Fruit fly (Drosophila melanogaster): ENCODE data around the gene CG32263.
A peak's percentile ranks its signal among the peaks of the same experiment; 100 is the strongest.

The CG32263 gene

dm6 chr3L:3760395-3760997 is 50.4 kb downstream of the CG32263 start (continued):
- peak in 1 of 2 experiments; percentile 63 for TF ChIP-seq Hr51 (GFP tag; optimal IDR thresholded peaks at IDR 0.05)
- peak; percentile 25; the same call in 1 of the 4 replicates for TF ChIP-seq Gug (GFP tag; IDR thresholded peaks at IDR 0.05)
- TF ChIP-seq CG4707 (GFP tag; optimal IDR thresholded peaks at IDR 0.05): no peak
- TF ChIP-seq CG10321 (GFP tag; IDR thresholded peaks at IDR 0.05): no peak
- TF ChIP-seq CG3847 (GFP tag; IDR thresholded peaks at IDR 0.05): 0 out of 2 replicates have a peak, but pooled peaks have one; percentile 16
- no peak for TF ChIP-seq Hr3 (GFP tag; optimal IDR thresholded peaks at IDR 0.05)
- no peak for TF ChIP-seq CG10565 (GFP tag; optimal IDR thresholded peaks at IDR 0.05)
- no peak for TF ChIP-seq CG11696 (GFP tag; IDR thresholded peaks at IDR 0.05)
- TF ChIP-seq grn (GFP tag; optimal IDR thresholded peaks at IDR 0.05): no peak
- TF ChIP-seq aop (GFP tag; IDR thresholded peaks at IDR 0.05): no peak
- no peak for TF ChIP-seq rib (GFP tag; IDR thresholded peaks at IDR 0.05)
- 0 out of 2 replicates have a peak, but pooled peaks have one; percentile 12 for TF ChIP-seq CG32772 (GFP tag; IDR thresholded peaks at IDR 0.05)
- peak; percentile 91 for TF ChIP-seq ftz-f1 (GFP tag; optimal IDR thresholded peaks at IDR 0.05)
- peak; percentile 50 for TF ChIP-seq ems (GFP tag; optimal IDR thresholded peaks at IDR 0.05)
- TF ChIP-seq wek (GFP tag; optimal IDR thresholded peaks at IDR 0.05): no peak
- 0 out of 2 replicates have a peak, but pooled peaks have one; percentile 30 for TF ChIP-seq Rx (GFP tag; IDR thresholded peaks at IDR 0.05)
- TF ChIP-seq CG11560 (tag; IDR thresholded peaks at IDR 0.05): no peak
- TF ChIP-seq ranshi (GFP tag; IDR thresholded peaks at IDR 0.05): peak; percentile 63; the same call in 1 of the 2 replicates
- peak; percentile 29; the same call in 1 of the 2 replicates for TF ChIP-seq CG4730 (GFP tag; IDR thresholded peaks at IDR 0.05)
- no peak for TF ChIP-seq onecut (GFP tag; IDR thresholded peaks at IDR 0.05)
- TF ChIP-seq Dp (GFP tag; optimal IDR thresholded peaks at IDR 0.05): no peak
- no peak for TF ChIP-seq CG8765 (GFP tag; IDR thresholded peaks at IDR 0.05)
- TF ChIP-seq Vsx1 (GFP tag; optimal IDR thresholded peaks at IDR 0.05): no peak
- peak; percentile 6 for TF ChIP-seq HmgZ (tag; optimal IDR thresholded peaks at IDR 0.05)
- no peak for TF ChIP-seq CG4360 (GFP tag; IDR thresholded peaks at IDR 0.05)
- peak; percentile 20 for TF ChIP-seq BtbVII (GFP tag; optimal IDR thresholded peaks at IDR 0.05)
- no peak for TF ChIP-seq Mes4 (GFP tag; optimal IDR thresholded peaks at IDR 0.05)
- no peak for TF ChIP-seq CG12299 (tag; optimal IDR thresholded peaks at IDR 0.05)
- peak; percentile 61 for TF ChIP-seq CG18599 (GFP tag; optimal IDR thresholded peaks at IDR 0.05)
- TF ChIP-seq Dad (GFP tag; optimal IDR thresholded peaks at IDR 0.05): no peak
- no peak for TF ChIP-seq pros (GFP tag; optimal IDR thresholded peaks at IDR 0.05)
- TF ChIP-seq CG5953 (GFP tag; IDR thresholded peaks at IDR 0.05): no peak
- TF ChIP-seq Xbp1 (GFP tag; optimal IDR thresholded peaks at IDR 0.05): peak; percentile 9
- TF ChIP-seq Sin3A (optimal IDR thresholded peaks at IDR 0.05): no peak
- no peak for TF ChIP-seq gcm (GFP tag; optimal IDR thresholded peaks at IDR 0.05)
- no peak for TF ChIP-seq emc (GFP tag; optimal IDR thresholded peaks at IDR 0.05)
- no peak for TF ChIP-seq CG12236 (GFP tag; optimal IDR thresholded peaks at IDR 0.05)
- TF ChIP-seq CG34224 (GFP tag; IDR thresholded peaks at IDR 0.05; ENCODE audit: partially characterized antibody): no peak
- TF ChIP-seq HmgD (GFP tag; optimal IDR thresholded peaks at IDR 0.05): no peak
- TF ChIP-seq CG3726 (GFP tag; IDR thresholded peaks at IDR 0.05): no peak
- no peak for TF ChIP-seq dati (GFP tag; IDR thresholded peaks at IDR 0.05)
- TF ChIP-seq CG17568 (GFP tag; optimal IDR thresholded peaks at IDR 0.05): no peak
- TF ChIP-seq CG3838 (GFP tag; optimal IDR thresholded peaks at IDR 0.05): no peak
- TF ChIP-seq CG30403 (GFP tag; optimal IDR thresholded peaks at IDR 0.05): no peak
- TF ChIP-seq CG6854 (GFP tag; optimal IDR thresholded peaks at IDR 0.05): peak; percentile 21
- no peak for TF ChIP-seq yki (optimal IDR thresholded peaks at IDR 0.05)
- TF ChIP-seq danr (GFP tag; IDR thresholded peaks at IDR 0.05): no peak
- peak; percentile 11 for TF ChIP-seq CG1647 (GFP tag; optimal IDR thresholded peaks at IDR 0.05)
- TF ChIP-seq CG31441 (GFP tag; IDR thresholded peaks at IDR 0.05): no peak
- no peak for TF ChIP-seq CG8478 (optimal IDR thresholded peaks at IDR 0.05)
- no peak for TF ChIP-seq bcd (GFP tag; optimal IDR thresholded peaks at IDR 0.05)
- peak; percentile 7; the same call in 1 of the 2 replicates for TF ChIP-seq CG11247 (GFP tag; IDR thresholded peaks at IDR 0.05)

Data from whole organism, embryonic.